Worm (Caenorhabditis elegans): Measurements from ENCODE around the gene R04A9.6.

Gene R04A9.6

DNA sequence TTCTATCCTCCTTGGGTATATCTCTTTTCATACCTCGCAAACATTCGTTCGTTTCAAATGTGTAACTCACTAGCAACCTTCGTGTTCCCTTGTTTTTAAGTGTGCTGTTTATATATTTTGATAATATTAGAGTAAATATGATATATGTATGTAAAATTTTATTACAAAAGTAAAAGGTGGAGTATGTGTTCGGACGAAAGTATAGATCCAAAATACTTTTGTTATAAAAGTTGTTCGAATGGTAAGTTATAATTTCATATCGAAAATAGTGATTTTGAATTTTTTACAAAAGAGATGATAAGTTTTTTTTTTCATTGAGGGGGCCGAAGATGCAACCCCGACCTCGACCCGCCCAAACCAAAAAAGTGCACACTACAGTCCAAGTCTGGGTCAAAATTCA is 39.6 kb upstream of the R04A9.6 start, which contains the start of gene C04E7.1:
Gene C04E7.1, plus strand, starts transcription at position 301 of the 400 bp plus-strand sequence.
- TF ChIP-seq ZK546.5 (tag; optimal IDR thresholded peaks at IDR 0.05) (no peak), R02D3.7 (tag; optimal IDR thresholded peaks at IDR 0.05) (no peak), elt-1 (tag; optimal IDR thresholded peaks at IDR 0.05) (no peak), nhr-76 (tag; optimal IDR thresholded peaks at IDR 0.05) (no peak), fkh-10 (GFP tag; optimal IDR thresholded peaks at IDR 0.05) (no peak), nhr-11 (tag; optimal IDR thresholded peaks at IDR 0.05) (no peak), unc-62 (GFP tag; optimal IDR thresholded peaks at IDR 0.05) (no peak)

DNA sequence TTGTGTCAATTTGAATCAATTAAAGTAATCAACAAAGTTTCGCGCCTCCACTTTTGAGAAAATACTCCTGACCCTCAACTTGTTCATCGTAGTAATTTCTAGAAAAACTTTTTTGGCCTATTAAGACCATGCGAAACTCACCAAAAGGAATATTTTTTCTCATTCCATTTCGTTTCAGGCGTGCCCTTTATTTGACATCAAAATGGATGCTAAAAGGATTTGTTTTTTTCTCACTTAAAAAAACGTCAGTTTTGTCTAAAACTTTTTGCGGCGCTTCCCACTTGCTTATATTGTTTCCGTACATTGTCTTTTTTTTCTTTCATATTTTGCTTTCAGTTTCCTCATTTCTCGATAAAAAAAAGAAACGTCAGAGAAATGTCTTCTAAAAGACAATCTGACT is 36.9 kb upstream of the R04A9.6 start, which contains the start of gene C04E7.5:
Gene C04E7.5, plus strand, starts transcription at position 301 of the 400 bp plus-strand sequence.
- TF ChIP-seq ceh-9 (tag; optimal IDR thresholded peaks at IDR 0.05) = no peak
- no peak for TF ChIP-seq lin-39 (tag; optimal IDR thresholded peaks at IDR 0.05)
- TF ChIP-seq ZK546.5 (tag; optimal IDR thresholded peaks at IDR 0.05) = no peak
- TF ChIP-seq fos-1 (tag; optimal IDR thresholded peaks at IDR 0.05) = no peak
- TF ChIP-seq nhr-23 (tag; optimal IDR thresholded peaks at IDR 0.05) = no peak
- no peak for TF ChIP-seq pqm-1 (tag; optimal IDR thresholded peaks at IDR 0.05)
- no peak for TF ChIP-seq daf-12 (tag; optimal IDR thresholded peaks at IDR 0.05)
- TF ChIP-seq ztf-11 (tag; optimal IDR thresholded peaks at IDR 0.05) = no peak
- no peak for TF ChIP-seq mdl-1 (tag; optimal IDR thresholded peaks at IDR 0.05)

DNA sequence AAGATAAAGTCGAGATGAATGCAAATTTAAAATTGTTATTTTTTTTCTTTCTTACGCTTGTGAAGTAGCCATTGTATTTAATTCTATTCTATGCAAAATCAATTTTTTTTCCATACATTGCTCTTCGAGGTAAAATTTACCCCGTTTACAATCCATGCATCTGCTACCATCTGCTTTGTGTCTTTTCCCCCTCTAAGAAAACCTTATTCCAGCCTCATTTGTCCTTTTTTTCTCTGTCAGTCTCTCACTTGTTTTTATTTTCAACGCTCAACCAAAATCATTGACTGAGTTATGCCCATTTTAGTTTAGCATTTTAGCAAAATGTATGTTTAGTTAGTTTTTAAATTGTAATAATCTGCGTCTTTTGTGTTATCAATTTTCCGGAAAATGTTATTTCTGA is 27.4 kb upstream of the R04A9.6 start:
- no peak for TF ChIP-seq nhr-77 (tag; optimal IDR thresholded peaks at IDR 0.05)
- TF ChIP-seq hmg-11 (tag; optimal IDR thresholded peaks at IDR 0.05) = peak; percentile 55

DNA sequence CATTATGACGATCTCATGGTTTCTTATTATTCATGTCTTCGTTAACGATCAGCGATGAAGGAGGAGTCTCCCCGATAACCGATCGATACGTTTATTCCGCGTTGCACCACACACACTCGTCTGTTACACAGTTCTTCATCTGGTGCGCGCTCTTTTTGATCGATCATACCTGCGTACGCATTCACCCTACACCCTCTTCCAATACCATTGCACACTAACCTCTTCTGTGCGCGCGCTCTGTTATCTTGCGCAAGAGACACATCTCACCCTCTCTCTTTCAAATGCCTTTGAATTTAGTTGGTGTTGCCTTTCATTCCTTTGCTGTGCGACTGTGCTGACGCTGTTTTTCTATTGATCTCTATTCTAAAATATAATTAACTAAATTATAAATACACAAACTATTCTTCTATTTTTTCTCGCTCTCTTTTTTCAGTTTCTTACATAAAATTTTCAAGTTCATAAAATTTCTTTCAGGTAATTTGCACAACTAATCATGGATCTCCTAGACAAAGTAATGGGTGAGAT is 25.5 kb upstream of the R04A9.6 start, which contains the start of gene nrde-3:
Gene nrde-3, plus strand, starts transcription at position 475 of the 525 bp plus-strand sequence.
- TF ChIP-seq pqm-1 (tag; optimal IDR thresholded peaks at IDR 0.05) = no peak
- no peak for TF ChIP-seq fkh-10 (GFP tag; optimal IDR thresholded peaks at IDR 0.05)
- TF ChIP-seq lin-39 (tag; optimal IDR thresholded peaks at IDR 0.05) = no peak
- TF ChIP-seq unc-62 (GFP tag; optimal IDR thresholded peaks at IDR 0.05) = no peak
- TF ChIP-seq pha-4 (tag; optimal IDR thresholded peaks at IDR 0.05) = no peak
- TF ChIP-seq fos-1 (tag; optimal IDR thresholded peaks at IDR 0.05) = no peak
- TF ChIP-seq ZK546.5 (tag; optimal IDR thresholded peaks at IDR 0.05) = no peak

DNA sequence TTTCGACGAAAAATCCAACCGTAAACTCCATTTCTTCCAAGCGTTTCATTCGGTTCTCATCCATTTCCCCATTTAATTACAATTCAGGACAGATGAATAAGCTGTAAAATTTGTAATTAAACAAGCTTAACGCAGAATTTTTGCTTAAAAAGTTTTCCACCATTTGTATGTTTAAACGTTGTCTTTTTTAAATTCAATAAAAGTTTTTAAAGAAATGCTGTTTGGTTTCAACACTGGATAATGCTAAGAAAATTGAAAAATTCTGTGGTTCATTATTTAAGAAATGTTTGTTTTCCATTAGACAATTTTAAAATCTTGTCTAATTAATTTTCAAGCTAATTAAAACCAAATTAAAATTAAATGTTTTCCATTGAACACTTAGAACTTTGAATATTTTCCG is 16.9 kb upstream of the R04A9.6 start, which contains the start of gene R04A9.3:
Gene R04A9.3, minus strand, starts transcription at position 101 of the 400 bp plus-strand sequence.
- no peak for TF ChIP-seq nhr-43 (tag; optimal IDR thresholded peaks at IDR 0.05; ENCODE audit: poor library complexity, severe bottlenecking)
- TF ChIP-seq mml-1 (tag; optimal IDR thresholded peaks at IDR 0.05) = no peak
- TF ChIP-seq ZK546.5 (tag; optimal IDR thresholded peaks at IDR 0.05) = no peak
- no peak for TF ChIP-seq fos-1 (tag; optimal IDR thresholded peaks at IDR 0.05)

DNA sequence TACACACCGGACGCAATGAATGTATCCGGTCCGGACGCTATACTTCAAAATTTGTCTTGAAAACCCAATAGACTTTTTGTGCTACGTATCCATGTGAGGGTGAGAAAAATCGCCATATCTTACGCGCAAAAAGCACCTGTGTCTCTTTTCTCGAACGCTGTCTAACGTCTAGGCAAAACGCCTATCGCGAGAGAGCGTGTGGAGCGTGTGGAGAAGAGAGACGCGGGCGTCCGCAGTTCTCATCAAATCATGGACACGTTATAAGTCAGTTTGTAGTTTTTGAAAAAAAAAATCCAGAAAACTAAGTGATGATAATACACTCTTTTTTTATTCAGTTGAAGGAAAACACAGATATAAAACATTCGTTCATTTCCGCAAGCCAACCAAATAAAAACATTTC is 16.3 kb upstream of the R04A9.6 start:
- TF ChIP-seq snpc-4 (tag; optimal IDR thresholded peaks at IDR 0.05) = no peak
- no peak for TF ChIP-seq unc-62 (GFP tag; optimal IDR thresholded peaks at IDR 0.05)
- peak; percentile 1 for TF ChIP-seq lin-15B (tag; optimal IDR thresholded peaks at IDR 0.05)
- TF ChIP-seq skn-1 (tag; optimal IDR thresholded peaks at IDR 0.05) = no peak
- peak; percentile 56 for TF ChIP-seq hmg-11 (tag; optimal IDR thresholded peaks at IDR 0.05)
- TF ChIP-seq ceh-28 (tag; optimal IDR thresholded peaks at IDR 0.05) = no peak
- TF ChIP-seq pha-4 (tag; optimal IDR thresholded peaks at IDR 0.05) = peak; percentile 3

DNA sequence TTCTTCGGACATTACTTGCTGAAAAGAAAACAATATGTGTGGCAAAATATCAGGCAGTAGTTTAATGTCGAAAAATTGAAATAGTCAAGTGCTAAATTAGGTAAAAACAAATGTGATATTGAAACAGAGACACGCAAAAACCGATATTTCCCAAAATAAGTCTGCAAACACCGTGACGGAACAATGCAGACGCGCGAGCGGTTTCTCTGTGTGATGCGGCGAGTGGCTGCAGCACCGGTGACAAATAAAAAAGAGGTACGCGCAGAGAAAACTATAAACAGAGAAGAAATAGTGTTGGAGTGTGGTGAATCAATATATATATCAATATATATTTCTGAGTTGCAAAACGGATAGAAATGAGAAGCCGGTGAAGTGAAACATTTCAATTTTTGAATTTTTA is 14.7 kb upstream of the R04A9.6 start, which contains the start of gene ife-2:
Gene ife-2, minus strand, starts transcription at position 18 of the 400 bp plus-strand sequence.
- TF ChIP-seq ztf-11 (tag; optimal IDR thresholded peaks at IDR 0.05) = no peak
- peak; percentile 94 for TF ChIP-seq pha-4 (tag; optimal IDR thresholded peaks at IDR 0.05)
- TF ChIP-seq lin-15B (tag; optimal IDR thresholded peaks at IDR 0.05) = peak; percentile 47
- TF ChIP-seq fos-1 (tag; optimal IDR thresholded peaks at IDR 0.05) = no peak
- TF ChIP-seq aly-2 (tag; optimal IDR thresholded peaks at IDR 0.05) = no peak
- TF ChIP-seq nhr-25 (tag; optimal IDR thresholded peaks at IDR 0.05) = peak; percentile 65
- TF ChIP-seq nhr-77 (tag; optimal IDR thresholded peaks at IDR 0.05) = no peak
- TF ChIP-seq nhr-67 (tag; optimal IDR thresholded peaks at IDR 0.05) = no peak
- no peak for TF ChIP-seq fkh-10 (GFP tag; optimal IDR thresholded peaks at IDR 0.05)
- TF ChIP-seq elt-3 (tag; optimal IDR thresholded peaks at IDR 0.05) = no peak
- TF ChIP-seq unc-62 (GFP tag; optimal IDR thresholded peaks at IDR 0.05) = no peak
- no peak for TF ChIP-seq zag-1 (tag; optimal IDR thresholded peaks at IDR 0.05)
- peak; percentile 82 for TF ChIP-seq ceh-28 (tag; optimal IDR thresholded peaks at IDR 0.05)
- TF ChIP-seq nhr-76 (tag; optimal IDR thresholded peaks at IDR 0.05) = no peak
- TF ChIP-seq ceh-82 (tag; optimal IDR thresholded peaks at IDR 0.05) = no peak
- peak; percentile 1 for TF ChIP-seq pqm-1 (tag; optimal IDR thresholded peaks at IDR 0.05)
- no peak for TF ChIP-seq ama-1 (optimal IDR thresholded peaks at IDR 0.05)
- TF ChIP-seq nhr-12 (tag; optimal IDR thresholded peaks at IDR 0.05) = no peak
- no peak for TF ChIP-seq fkh-2 (tag; optimal IDR thresholded peaks at IDR 0.05)
- peak; percentile 60 for TF ChIP-seq nhr-23 (tag; optimal IDR thresholded peaks at IDR 0.05)
- no peak for TF ChIP-seq elt-1 (tag; optimal IDR thresholded peaks at IDR 0.05)
- no peak for TF ChIP-seq unc-39 (tag; optimal IDR thresholded peaks at IDR 0.05)
- peak; percentile 44 for TF ChIP-seq R02D3.7 (tag; optimal IDR thresholded peaks at IDR 0.05)
- peak; percentile 58 for TF ChIP-seq snpc-4 (tag; optimal IDR thresholded peaks at IDR 0.05)
- TF ChIP-seq ceh-9 (tag; optimal IDR thresholded peaks at IDR 0.05) = no peak
- TF ChIP-seq lin-39 (tag; optimal IDR thresholded peaks at IDR 0.05) = peak; percentile 62
- no peak for TF ChIP-seq egl-27 (tag; optimal IDR thresholded peaks at IDR 0.05)
- TF ChIP-seq ceh-16 (tag; optimal IDR thresholded peaks at IDR 0.05) = no peak
- TF ChIP-seq jun-1 (tag; optimal IDR thresholded peaks at IDR 0.05) = peak; percentile 10
- no peak for TF ChIP-seq tbx-2 (tag; optimal IDR thresholded peaks at IDR 0.05)
